Fruit fly (Drosophila melanogaster): ENCODE data around the gene CG3448.

Gene CG3448

dm6 chr3L:9451522-9452118, at the start of gene CG3448, which contains the start of gene ghi:
TSS of gene CG3448 (minus strand) at chr3L:9451572.
TSS of gene ghi (plus strand) at chr3L:9451876.
- TF ChIP-seq Vsx2 (GFP tag; optimal IDR thresholded peaks at IDR 0.05; ENCODE audit: partially characterized antibody) (no peak), Sp1 (GFP tag; optimal IDR thresholded peaks at IDR 0.05) (peak; percentile 76), foxo (GFP tag; optimal IDR thresholded peaks at IDR 0.05) (peak in 1 of 2 experiments; percentile 80), Rel (GFP tag; optimal IDR thresholded peaks at IDR 0.05) (no peak), Rel (tag; optimal IDR thresholded peaks at IDR 0.05) (peak; percentile 76), tai (GFP tag; optimal IDR thresholded peaks at IDR 0.05) (no peak), sv (GFP tag; optimal IDR thresholded peaks at IDR 0.05) (peak; percentile 4), Hnf4 (GFP tag; optimal IDR thresholded peaks at IDR 0.05) (peak; percentile 71), rgr (GFP tag; optimal IDR thresholded peaks at IDR 0.05) (peak; percentile 67), CG9705 (GFP tag; optimal IDR thresholded peaks at IDR 0.05) (peak; percentile 69), Mio (GFP tag; optimal IDR thresholded peaks at IDR 0.05) (no peak), usp (GFP tag; optimal IDR thresholded peaks at IDR 0.05) (no peak), sage (GFP tag; optimal IDR thresholded peaks at IDR 0.05) (peak; percentile 75), woc (GFP tag; optimal IDR thresholded peaks at IDR 0.05) (peak; percentile 69), br (GFP tag; optimal IDR thresholded peaks at IDR 0.05) (peak; percentile 69), dsf (GFP tag; optimal IDR thresholded peaks at IDR 0.05; ENCODE audit: borderline replicate concordance) (peak; percentile 32), h (GFP tag; optimal IDR thresholded peaks at IDR 0.05) (peak; percentile 84), GATAd (GFP tag; optimal IDR thresholded peaks at IDR 0.05) (no peak), CG32264 (GFP tag; optimal IDR thresholded peaks at IDR 0.05) (peak; percentile 23), OdsH (GFP tag; optimal IDR thresholded peaks at IDR 0.05) (peak; percentile 6), Myc (optimal IDR thresholded peaks at IDR 0.05) (peak; percentile 15), HLH106 (tag; optimal IDR thresholded peaks at IDR 0.05) (peak; percentile 78), Jra (GFP tag; optimal IDR thresholded peaks at IDR 0.05) (peak; percentile 58), psq (GFP tag; optimal IDR thresholded peaks at IDR 0.05) (peak; percentile 42), fru (GFP tag; optimal IDR thresholded peaks at IDR 0.05) (peak; percentile 83), ey (GFP tag; optimal IDR thresholded peaks at IDR 0.05) (peak; percentile 43)

dm6 chr3L:9499919-9500807, 48.8 kb upstream of the CG3448 start:
- no peak for TF ChIP-seq Abd-B (GFP tag; optimal IDR thresholded peaks at IDR 0.05)
- TF ChIP-seq Rel (GFP tag; optimal IDR thresholded peaks at IDR 0.05): no peak
- TF ChIP-seq Rel (tag; optimal IDR thresholded peaks at IDR 0.05): peak; percentile 80

- no peak for TF ChIP-seq Vsx2 (GFP tag; optimal IDR thresholded peaks at IDR 0.05; ENCODE audit: partially characterized antibody)
- no peak for TF ChIP-seq tai (GFP tag; optimal IDR thresholded peaks at IDR 0.05)
- TF ChIP-seq Dif (GFP tag; optimal IDR thresholded peaks at IDR 0.05; ENCODE audit: partially characterized antibody): no peak
- TF ChIP-seq dmrt93B (GFP tag; optimal IDR thresholded peaks at IDR 0.05): no peak
- no peak for TF ChIP-seq N (GFP tag; optimal IDR thresholded peaks at IDR 0.05)
- no peak for TF ChIP-seq woc (GFP tag; optimal IDR thresholded peaks at IDR 0.05)
- no peak for TF ChIP-seq Hnf4 (GFP tag; optimal IDR thresholded peaks at IDR 0.05)
- TF ChIP-seq OdsH (GFP tag; optimal IDR thresholded peaks at IDR 0.05): no peak
- TF ChIP-seq CG32264 (GFP tag; optimal IDR thresholded peaks at IDR 0.05): no peak
- TF ChIP-seq jim (GFP tag; optimal IDR thresholded peaks at IDR 0.05): no peak
- no peak for TF ChIP-seq ey (GFP tag; optimal IDR thresholded peaks at IDR 0.05)
- no peak for TF ChIP-seq foxo (GFP tag; optimal IDR thresholded peaks at IDR 0.05)
Observed at dm6 chr3L:9497981-9498619, 46.7 kb upstream of the CG3448 start.

- TF ChIP-seq lola (GFP tag; optimal IDR thresholded peaks at IDR 0.05) (no peak), CG9705 (GFP tag; optimal IDR thresholded peaks at IDR 0.05) (no peak), tai (GFP tag; optimal IDR thresholded peaks at IDR 0.05) (no peak)
Observed at dm6 chr3L:9497249-9497648, 45.9 kb upstream of the CG3448 start.

Data from whole organism, wandering third instar larva.